Fruit fly (Drosophila melanogaster) whole organism, embryonic: ENCODE measurements around the gene qjt.

Source experiments
- Bdp1 ChIP-seq: fragments of 200-800 bp; sonication (Bioruptor generic); optimal IDR thresholded peaks from 3 replicates; lab custom pipeline; 2016; ENCODE audit warnings: missing biosample characterization, missing genetic modification characterization
- CG12236 ChIP-seq: fragments of 200-800 bp; sonication (Bioruptor generic); optimal IDR thresholded peaks from 2 replicates; lab custom pipeline; 2016; ENCODE audit warnings: missing biosample characterization, missing genetic modification characterization
- CG13624 ChIP-seq: fragments of 200-800 bp; sonication (Bioruptor generic); optimal IDR thresholded peaks from 2 replicates; lab custom pipeline; 2016; ENCODE audit warnings: missing biosample characterization, missing genetic modification characterization
- CG13775 ChIP-seq: fragments of 200-800 bp; sonication (Bioruptor generic); optimal IDR thresholded peaks from 3 replicates; lab custom pipeline; 2017; ENCODE audit warnings: missing biosample characterization, mild to moderate bottlenecking, missing genetic modification characterization
- CG14014 ChIP-seq: fragments of 200-800 bp; sonication (Bioruptor generic); IDR thresholded peaks from 2 replicates; pipeline ENCODE4 v1.3.6; 2022; ENCODE audit warnings: missing biosample characterization, missing genetic modification characterization
- CG15073 ChIP-seq: fragments of 200-800 bp; sonication (Bioruptor generic); optimal IDR thresholded peaks from 2 replicates; lab custom pipeline; 2016; ENCODE audit warnings: missing biosample characterization, missing genetic modification characterization
- CG16815 ChIP-seq: fragments of 200-800 bp; sonication (Bioruptor generic); optimal IDR thresholded peaks from 3 replicates; lab custom pipeline; 2017; ENCODE audit warnings: missing biosample characterization, mild to moderate bottlenecking, missing genetic modification characterization
- CG17802 ChIP-seq: fragments of 200-800 bp; sonication (Bioruptor generic); optimal IDR thresholded peaks from 2 replicates; lab custom pipeline; 2018; ENCODE audit warnings: missing biosample characterization, mild to moderate bottlenecking, missing genetic modification characterization, moderate library complexity
- CG18262 ChIP-seq: fragments of 200-800 bp; optimal IDR thresholded peaks from 3 replicates; lab custom pipeline; 2019; ENCODE audit warnings: missing biosample characterization, mild to moderate bottlenecking, missing genetic modification characterization, moderate library complexity
- CG2120 ChIP-seq: fragments of 200-800 bp; sonication (Bioruptor generic); optimal IDR thresholded peaks from 3 replicates; lab custom pipeline; 2016; ENCODE audit warnings: missing biosample characterization, missing genetic modification characterization
- CG2199 ChIP-seq: fragments of 200-800 bp; sonication (Bioruptor generic); IDR thresholded peaks from 3 replicates; pipeline ENCODE4 v1.3.6; 2022; ENCODE audit warnings: missing biosample characterization, missing genetic modification characterization
- CG4328 ChIP-seq: fragments of 200-800 bp; sonication (Bioruptor generic); optimal IDR thresholded peaks from 3 replicates; lab custom pipeline; 2017; ENCODE audit warnings: missing biosample characterization, missing genetic modification reagents, missing genetic modification characterization
- CG4820 ChIP-seq: fragments of 200-800 bp; sonication (Bioruptor generic); optimal IDR thresholded peaks from 3 replicates; lab custom pipeline; 2016; ENCODE audit warnings: missing biosample characterization, missing genetic modification characterization
- CG6689 ChIP-seq: fragments of 200-800 bp; sonication (Bioruptor generic); IDR thresholded peaks from 2 replicates; pipeline ENCODE4 v1.3.6; 2022; ENCODE audit warnings: missing biosample characterization, missing genetic modification characterization
- CG7963 ChIP-seq: fragments of 200-800 bp; sonication (Bioruptor generic); IDR thresholded peaks from 3 replicates; pipeline ENCODE4 v1.3.6; 2022; ENCODE audit warnings: missing biosample characterization, missing genetic modification characterization; ENCODE audit not compliant: partially characterized antibody
- CG9876 ChIP-seq: fragments of 200-800 bp; sonication (Bioruptor generic); optimal IDR thresholded peaks from 2 replicates; lab custom pipeline; 2016; ENCODE audit warnings: missing biosample characterization, missing genetic modification characterization
- CG9932 ChIP-seq: fragments of 200-800 bp; sonication (Bioruptor generic); IDR thresholded peaks from 2 replicates; pipeline ENCODE4 v1.3.6; 2022; ENCODE audit warnings: missing biosample characterization, missing genetic modification characterization
- Dad ChIP-seq: fragments of 200-800 bp; sonication (Bioruptor generic); optimal IDR thresholded peaks from 3 replicates; lab custom pipeline; 2016; ENCODE audit warnings: missing biosample characterization, missing genetic modification characterization
- Dbx ChIP-seq: fragments of 200-800 bp; sonication (Bioruptor generic); IDR thresholded peaks from 3 replicates; pipeline ENCODE4 v1.3.6; 2022; ENCODE audit warnings: missing biosample characterization, missing genetic modification characterization
- Dfd ChIP-seq, 2 experiments: fragments of >200 bp; optimal IDR thresholded peaks; 2 replicates each; lab custom pipeline; 2017; ENCODE audit warnings: missing biosample characterization in 2 of 2, missing genetic modification characterization in 2 of 2
- Doc3 ChIP-seq: fragments of 200-800 bp; sonication (Bioruptor generic); IDR thresholded peaks from 3 replicates; pipeline ENCODE4 v1.3.6; 2022; ENCODE audit warnings: missing biosample characterization, missing genetic modification characterization; ENCODE audit not compliant: partially characterized antibody
- E2f2 ChIP-seq: fragments of 200-800 bp; sonication (Bioruptor generic); IDR thresholded peaks from 2 replicates; pipeline ENCODE4 v1.3.6; 2022; ENCODE audit warnings: missing biosample characterization, missing genetic modification characterization
- Ets65A ChIP-seq: fragments of 200-800 bp; sonication (Bioruptor generic); peaks from one replicate; lab custom pipeline; 2016; ENCODE audit warnings: missing biosample characterization, missing genetic modification characterization
- Jarid2 ChIP-seq: fragments of 200-800 bp; sonication (Bioruptor generic); optimal IDR thresholded peaks from 3 replicates; lab custom pipeline; 2017; ENCODE audit warnings: mild to moderate bottlenecking, missing biosample characterization, missing genetic modification reagents, missing genetic modification characterization
- Mad ChIP-seq: fragments of 200-800 bp; sonication (Bioruptor generic); optimal IDR thresholded peaks from 2 replicates; lab custom pipeline; 2016; ENCODE audit warnings: missing biosample characterization, missing genetic modification characterization
- Max ChIP-seq: fragments of 200-800 bp; sonication (Bioruptor generic); optimal IDR thresholded peaks from 2 replicates; lab custom pipeline; 2016; ENCODE audit warnings: missing biosample characterization, mild to moderate bottlenecking, missing genetic modification characterization
- Rfx ChIP-seq: fragments of 200-800 bp; sonication (Bioruptor generic); IDR thresholded peaks from 2 replicates; pipeline ENCODE4 v1.3.6; 2022; ENCODE audit warnings: missing biosample characterization, missing genetic modification characterization
- Side ChIP-seq: fragments of 200-800 bp; sonication (Bioruptor generic); optimal IDR thresholded peaks from 2 replicates; lab custom pipeline; 2016; ENCODE audit warnings: missing biosample characterization, missing genetic modification characterization
- Sin3A ChIP-seq: fragments of >200 bp; optimal IDR thresholded peaks from 2 replicates; lab custom pipeline; 2018
- Sox102F ChIP-seq: fragments of 200-800 bp; sonication (Bioruptor generic); optimal IDR thresholded peaks from 2 replicates; lab custom pipeline; 2018; ENCODE audit warnings: missing biosample characterization, mild to moderate bottlenecking, missing genetic modification characterization, moderate library complexity
- Spps ChIP-seq: fragments of 200-800 bp; sonication (Bioruptor generic); optimal IDR thresholded peaks from 2 replicates; lab custom pipeline; 2018; ENCODE audit warnings: missing biosample characterization, mild to moderate bottlenecking, missing genetic modification characterization
- Xrp1 ChIP-seq: fragments of 200-800 bp; sonication (Bioruptor generic); IDR thresholded peaks from 2 replicates; pipeline ENCODE4 v1.3.6; 2022; ENCODE audit warnings: missing biosample characterization, missing genetic modification characterization
- bbx ChIP-seq: fragments of 200-800 bp; sonication (Bioruptor generic); IDR thresholded peaks from 2 replicates; pipeline ENCODE4 v1.3.6; 2022; ENCODE audit warnings: missing biosample characterization, missing genetic modification characterization; ENCODE audit not compliant: partially characterized antibody
- br ChIP-seq: fragments of >200 bp; optimal IDR thresholded peaks from 2 replicates; lab custom pipeline; 2017
- btn ChIP-seq: fragments of 200-800 bp; sonication (Bioruptor generic); optimal IDR thresholded peaks from 2 replicates; lab custom pipeline; 2016; ENCODE audit warnings: missing biosample characterization, missing genetic modification characterization
- corto ChIP-seq: fragments of 200-800 bp; sonication (Bioruptor generic); optimal IDR thresholded peaks from 2 replicates; lab custom pipeline; 2016; ENCODE audit warnings: missing biosample characterization, mild to moderate bottlenecking, missing genetic modification characterization, moderate library complexity
- disco-r ChIP-seq: fragments of 200-800 bp; sonication (Bioruptor generic); optimal IDR thresholded peaks from 2 replicates; lab custom pipeline; 2016; ENCODE audit warnings: missing biosample characterization, missing genetic modification characterization
- dpn ChIP-seq, 2 experiments: fragments of 200-800 bp; sonication (Bioruptor generic); optimal IDR thresholded peaks; 3 replicates each; lab custom pipeline; 2016; ENCODE audit warnings: missing biosample characterization in 2 of 2, missing genetic modification characterization in 2 of 2
- gce ChIP-seq: fragments of 200-800 bp; sonication (Bioruptor generic); IDR thresholded peaks from 3 replicates; pipeline ENCODE4 v1.3.6; 2022; ENCODE audit warnings: missing biosample characterization, missing genetic modification characterization
- ham ChIP-seq: fragments of 200-800 bp; sonication (Bioruptor generic); IDR thresholded peaks from 2 replicates; pipeline ENCODE4 v1.3.6; 2022; ENCODE audit warnings: missing biosample characterization, missing genetic modification characterization
- her ChIP-seq: fragments of 200-800 bp; sonication (Bioruptor generic); optimal IDR thresholded peaks from 2 replicates; lab custom pipeline; 2016; ENCODE audit warnings: missing biosample characterization, missing genetic modification characterization
- hth ChIP-seq: fragments of >200 bp; optimal IDR thresholded peaks from 2 replicates; lab custom pipeline; 2017; ENCODE audit warnings: inconsistent platforms
- ind ChIP-seq: fragments of 200-800 bp; sonication (Bioruptor generic); optimal IDR thresholded peaks from 3 replicates; lab custom pipeline; 2016; ENCODE audit warnings: missing biosample characterization, missing genetic modification characterization
- kay ChIP-seq: fragments of 200-800 bp; sonication (Bioruptor generic); optimal IDR thresholded peaks from 2 replicates; lab custom pipeline; 2016; ENCODE audit warnings: missing biosample characterization, missing genetic modification characterization
- lab ChIP-seq: fragments of 200-800 bp; sonication (Bioruptor generic); optimal IDR thresholded peaks from 3 replicates; lab custom pipeline; 2017; ENCODE audit warnings: missing biosample characterization, missing genetic modification characterization, mild to moderate bottlenecking, moderate library complexity, missing genetic modification reagents
- nau ChIP-seq: fragments of 200-800 bp; sonication (Bioruptor generic); optimal IDR thresholded peaks from 3 replicates; lab custom pipeline; 2017; ENCODE audit warnings: missing biosample characterization, mild to moderate bottlenecking, missing genetic modification characterization, missing genetic modification reagents
- odd ChIP-seq: fragments of 200-800 bp; sonication (Bioruptor generic); optimal IDR thresholded peaks from 2 replicates; lab custom pipeline; 2017; ENCODE audit warnings: missing biosample characterization, mild to moderate bottlenecking, missing genetic modification characterization
- org-1 ChIP-seq: fragments of 200-800 bp; sonication (Bioruptor generic); optimal IDR thresholded peaks from 2 replicates; lab custom pipeline; 2017; ENCODE audit warnings: missing biosample characterization, missing genetic modification characterization
- p53 ChIP-seq: fragments of 200-800 bp; sonication (Bioruptor generic); optimal IDR thresholded peaks from 2 replicates; lab custom pipeline; 2016; ENCODE audit warnings: missing biosample characterization, missing genetic modification characterization
- phol ChIP-seq: fragments of 200-800 bp; sonication (Bioruptor generic); optimal IDR thresholded peaks from 3 replicates; lab custom pipeline; 2018; ENCODE audit warnings: missing biosample characterization, mild to moderate bottlenecking, missing genetic modification characterization, moderate library complexity
- sens-2 ChIP-seq: fragments of 200-800 bp; sonication (Bioruptor generic); IDR thresholded peaks from 2 replicates; pipeline ENCODE4 v1.3.6; 2022; ENCODE audit warnings: missing biosample characterization, missing genetic modification characterization
- sqz ChIP-seq: fragments of 200-800 bp; sonication (Bioruptor generic); optimal IDR thresholded peaks from 3 replicates; lab custom pipeline; 2018; ENCODE audit warnings: missing biosample characterization, mild to moderate bottlenecking, missing genetic modification characterization
- tx ChIP-seq: fragments of 200-800 bp; sonication (Bioruptor generic); optimal IDR thresholded peaks from 2 replicates; lab custom pipeline; 2016; ENCODE audit warnings: missing biosample characterization, missing genetic modification characterization

qjt gene

DNA sequence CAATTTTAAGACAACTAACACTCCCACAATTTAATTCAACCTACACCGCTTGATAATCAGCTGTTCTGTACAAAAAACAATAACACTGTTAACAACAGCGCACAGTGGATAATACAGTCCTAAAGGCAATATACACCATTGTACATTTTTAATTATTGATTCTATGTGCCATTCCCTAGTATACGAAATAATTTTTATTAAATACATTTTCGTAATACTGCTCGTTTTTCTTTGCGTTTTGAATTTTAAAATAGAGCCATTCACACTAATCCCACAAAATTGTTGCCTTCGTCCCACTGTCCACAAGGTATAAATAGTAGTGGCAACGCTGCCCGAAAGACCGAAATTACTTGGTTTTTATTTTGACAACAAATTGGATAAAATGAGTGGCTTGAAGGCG, 45.3 kb upstream of the qjt start, which contains the start of the genes Coq4 and CG32176 (continued):
- TF ChIP-seq CG9932 (peak; percentile 99), p53 (GFP tag; lab: Kevin White, UChicago) (peak; percentile 92), dpn (GFP tag; optimal IDR thresholded peaks at IDR 0.05; lab: Kevin White, UChicago) (peak; percentile 99), Max (GFP tag; lab: Kevin White, UChicago) (peak; percentile 98), org-1 (peak; percentile 93), btn (GFP tag; lab: Kevin White, UChicago) (peak; percentile 94), CG7963 (peak; percentile 80), her (peak; percentile 96), CG12236 (GFP tag; lab: Kevin White, UChicago) (peak; percentile 92), CG13775 (GFP tag; lab: Kevin White, UChicago) (peak; percentile 99), Dfd (GFP tag; optimal IDR thresholded peaks at IDR 0.05; lab: Kevin White, UChicago) (no peak), CG6689 (peak; percentile 96), sens-2 (peak; percentile 96), CG18262 (tag; lab: Kevin White, UChicago) (peak; percentile 97), sqz (GFP tag; lab: Kevin White, UChicago) (peak; percentile 91), lab (GFP tag; lab: Kevin White, UChicago) (peak; percentile 98), Sin3A (lab: Kevin White, UChicago) (no peak), Dbx (GFP tag; lab: Robert Waterston, UW) (peak; percentile 99), Spps (peak; percentile 93), CG15073 (peak; percentile 89), Sox102F (peak; percentile 99), Xrp1 (peak; percentile 99), bbx (GFP tag; lab: Robert Waterston, UW) (peak; percentile 68; the same call in 1 of the 2 replicates), Doc3 (GFP tag; lab: Robert Waterston, UW) (no peak), Rfx (GFP tag; lab: Robert Waterston, UW) (peak; percentile 99), odd (peak; percentile 91), Bdp1 (GFP tag; lab: Kevin White, UChicago) (peak; percentile 94), CG2199 (GFP tag; lab: Robert Waterston, UW) (peak; percentile 93), CG13624 (GFP tag; lab: Kevin White, UChicago) (peak; percentile 98), CG4820 (GFP tag; lab: Kevin White, UChicago) (peak; percentile 97), CG14014 (peak; percentile 98), gce (GFP tag; lab: Robert Waterston, UW) (peak; percentile 94), hth (lab: Kevin White, UChicago) (no peak), corto (peak; percentile 90), kay (GFP tag; lab: Kevin White, UChicago) (peak; percentile 96), disco-r (GFP tag; lab: Kevin White, UChicago) (peak; percentile 96), Mad (peak; percentile 99), tx (peak; percentile 98), Ets65A (GFP tag; lab: Kevin White, UChicago) (peak; percentile 100), br (no peak), Dad (peak; percentile 97), phol (tag; lab: Kevin White, UChicago) (peak; percentile 97), ind (GFP tag; lab: Kevin White, UChicago) (peak; percentile 99), CG9876 (GFP tag; lab: Kevin White, UChicago) (peak; percentile 97), CG16815 (peak; percentile 99), CG17802 (tag; lab: Kevin White, UChicago) (peak; percentile 91), nau (GFP tag; lab: Kevin White, UChicago) (peak; percentile 93), CG2120 (GFP tag; lab: Kevin White, UChicago) (peak; percentile 99), Jarid2 (GFP tag; lab: Kevin White, UChicago) (peak; percentile 84), Side (GFP tag; lab: Kevin White, UChicago) (peak; percentile 98), ham (peak; percentile 92), E2f2 (GFP tag; lab: Robert Waterston, UW) (peak; percentile 81), CG4328 (GFP tag; lab: Kevin White, UChicago) (peak; percentile 95)
